Fruit fly (Drosophila melanogaster) whole organism, adult: ENCODE measurements around the gene kumpel.

Experiments
- CG11617 ChIP-seq: fragments of 200-800 bp; sonication (Bioruptor generic); optimal IDR thresholded peaks from 2 replicates; lab custom pipeline; 2017; ENCODE audit warnings: mild to moderate bottlenecking, missing biosample characterization, missing genetic modification reagents, missing genetic modification characterization
- CG5204 ChIP-seq: fragments of 200-800 bp; sonication (Bioruptor generic); optimal IDR thresholded peaks from 2 replicates; lab custom pipeline; 2016; ENCODE audit warnings: missing biosample characterization, missing genetic modification characterization
- bab1 ChIP-seq: fragments of 200-800 bp; sonication (Bioruptor generic); optimal IDR thresholded peaks from 3 replicates; lab custom pipeline; 2019; ENCODE audit warnings: missing biosample characterization, mild to moderate bottlenecking, missing genetic modification characterization, moderate library complexity
- cic ChIP-seq: fragments of 200-800 bp; sonication (Bioruptor generic); optimal IDR thresholded peaks from 2 replicates; lab custom pipeline; 2017; ENCODE audit warnings: missing biosample characterization, mild to moderate bottlenecking, missing genetic modification characterization, moderate library complexity
- tj ChIP-seq: fragments of 200-800 bp; sonication (Bioruptor generic); optimal IDR thresholded peaks from 3 replicates; lab custom pipeline; 2017; ENCODE audit warnings: missing biosample characterization, mild to moderate bottlenecking, missing genetic modification characterization, moderate library complexity
- toe ChIP-seq: fragments of 200-800 bp; sonication (Bioruptor generic); optimal IDR thresholded peaks from 2 replicates; lab custom pipeline; 2016; ENCODE audit warnings: missing biosample characterization, missing genetic modification characterization

DNA sequence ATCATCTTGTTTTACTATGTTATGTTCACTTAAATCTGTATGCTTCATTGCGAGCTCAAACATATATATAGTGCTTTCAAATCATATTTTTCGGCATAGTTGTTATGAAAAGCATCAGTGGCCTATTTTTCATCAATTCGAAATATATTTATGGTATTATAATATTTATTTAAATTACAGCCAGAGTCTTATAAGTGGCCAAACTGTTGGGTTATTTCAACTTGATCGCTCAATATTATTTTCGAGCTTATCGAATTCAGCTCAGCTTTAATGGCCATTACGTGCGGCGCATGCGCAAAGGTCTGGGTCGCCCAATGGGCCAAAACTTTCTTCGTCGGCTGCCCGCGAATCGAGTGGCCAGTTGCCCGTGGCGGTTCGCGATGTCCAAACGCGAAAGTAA, 9.6 kb upstream of the kumpel start, which contains the start of gene Mco3:
- TF ChIP-seq bab1 (no peak), toe (GFP tag; lab: Kevin White, UChicago) (no peak), CG5204 (GFP tag; lab: Kevin White, UChicago) (no peak), tj (GFP tag; lab: Kevin White, UChicago) (no peak), CG11617 (GFP tag; lab: Kevin White, UChicago) (no peak), cic (GFP tag; lab: Kevin White, UChicago) (no peak)
